Fruit fly (Drosophila melanogaster) whole organism, embryonic: ENCODE data around the gene CG17738.

Source experiments
- CG7839 ChIP-seq: fragments of 200-800 bp; sonication (Bioruptor generic); optimal IDR thresholded peaks from 3 replicates; lab custom pipeline; 2018; ENCODE audit warnings: missing biosample characterization, mild to moderate bottlenecking, missing genetic modification characterization, moderate library complexity
- Xbp1 ChIP-seq: fragments of 200-800 bp; sonication (Bioruptor generic); optimal IDR thresholded peaks from 3 replicates; lab custom pipeline; 2016; ENCODE audit warnings: missing biosample characterization, mild to moderate bottlenecking, missing genetic modification characterization
- zen2 ChIP-seq: fragments of 200-800 bp; sonication (Bioruptor generic); IDR thresholded peaks from 3 replicates; pipeline ENCODE4 v1.3.6; 2022; ENCODE audit warnings: missing biosample characterization, missing genetic modification characterization; ENCODE audit not compliant: partially characterized antibody

Gene CG17738

dm6 chr3R:12317325-12317724 is 46.6 kb downstream of the CG17738 start (continued):
- TF ChIP-seq Xbp1 (GFP tag; lab: Kevin White, UChicago): no peak
- no peak for TF ChIP-seq CG7839 (tag; lab: Kevin White, UChicago)
- TF ChIP-seq zen2 (GFP tag; lab: Robert Waterston, UW): no peak
- TF ChIP-seq, all 482 proteins: peak for 0
